Fruit fly (Drosophila melanogaster) whole organism, wandering third instar larva: ENCODE measurements around the gene CG9674.

ENCODE experiments used
- Hr78 ChIP-seq: fragments of >200 bp; optimal IDR thresholded peaks from 2 replicates; lab custom pipeline; 2017; ENCODE audit warnings: missing biosample characterization, missing genetic modification characterization
- Myc ChIP-seq: fragments of >200 bp; optimal IDR thresholded peaks from 2 replicates; lab custom pipeline; 2017
- foxo ChIP-seq, 2 experiments: fragments of 200-800 bp; sonication (Bioruptor generic); optimal IDR thresholded peaks; 2 replicates in 1 of 2; 3 replicates in 1 of 2; lab custom pipeline; 2016 to 2017; ENCODE audit warnings: missing biosample characterization in 2 of 2, missing genetic modification characterization in 2 of 2
- sage ChIP-seq: fragments of 200-800 bp; sonication (Bioruptor generic); optimal IDR thresholded peaks from 2 replicates; lab custom pipeline; 2016; ENCODE audit warnings: missing biosample characterization, mild to moderate bottlenecking, missing genetic modification characterization
- woc ChIP-seq: sonication (Bioruptor generic); optimal IDR thresholded peaks from 2 replicates; lab custom pipeline; 2016; ENCODE audit warnings: missing biosample characterization, mild to moderate bottlenecking, missing genetic modification characterization

- TF ChIP-seq sage (GFP tag; lab: Kevin White, UChicago), result no peak
- no peak for TF ChIP-seq foxo (GFP tag; optimal IDR thresholded peaks at IDR 0.05; lab: Kevin White, UChicago)
- no peak for TF ChIP-seq Myc (lab: Kevin White, UChicago)
- TF ChIP-seq Hr78 (GFP tag; lab: Kevin White, UChicago), result no peak
- TF ChIP-seq woc (GFP tag; lab: Kevin White, UChicago), result no peak
Measured at dm6 chr3L:16840540-16840939, 33.0 kb upstream of the CG9674 start.
